Fruit fly (Drosophila melanogaster) whole organism, embryonic: ENCODE data around the gene ImpL1.

Experiments used
- ATbp ChIP-seq: fragments of 200-800 bp; sonication (Bioruptor generic); optimal IDR thresholded peaks from 2 replicates; lab custom pipeline; 2017; ENCODE audit warnings: missing biosample characterization, mild to moderate bottlenecking, missing genetic modification characterization, missing genetic modification reagents
- Atf6 ChIP-seq: fragments of 200-800 bp; sonication (Bioruptor generic); IDR thresholded peaks from 2 replicates; pipeline ENCODE4 v1.3.6; 2022; ENCODE audit warnings: missing biosample characterization, missing genetic modification characterization
- CG10979 ChIP-seq: fragments of 200-800 bp; sonication (Bioruptor generic); optimal IDR thresholded peaks from 2 replicates; lab custom pipeline; 2018; ENCODE audit warnings: missing biosample characterization, mild to moderate bottlenecking, missing genetic modification characterization, moderate library complexity
- CG11085 ChIP-seq: fragments of 200-800 bp; sonication (Bioruptor generic); IDR thresholded peaks from 2 replicates; pipeline ENCODE4 v1.3.6; 2022; ENCODE audit warnings: missing biosample characterization, missing genetic modification characterization
- CG12155 ChIP-seq: fragments of 200-800 bp; sonication (Bioruptor generic); optimal IDR thresholded peaks from 3 replicates; lab custom pipeline; 2016; ENCODE audit warnings: missing biosample characterization, missing genetic modification characterization
- CG14050 ChIP-seq: fragments of 200-800 bp; sonication (Bioruptor generic); IDR thresholded peaks from 3 replicates; pipeline ENCODE4 v1.3.6; 2022; ENCODE audit warnings: missing biosample characterization, missing genetic modification characterization
- CG16813 ChIP-seq: fragments of 200-800 bp; sonication (Bioruptor generic); IDR thresholded peaks from 3 replicates; pipeline ENCODE4 v1.3.6; 2022; ENCODE audit warnings: missing biosample characterization, missing genetic modification characterization; ENCODE audit not compliant: partially characterized antibody
- CG17829 ChIP-seq: fragments of 200-800 bp; optimal IDR thresholded peaks from 2 replicates; lab custom pipeline; 2019; ENCODE audit warnings: missing biosample characterization, mild to moderate bottlenecking, missing genetic modification characterization, moderate library complexity
- CG2116 ChIP-seq: fragments of 200-800 bp; sonication (Bioruptor generic); optimal IDR thresholded peaks from 3 replicates; lab custom pipeline; 2018; ENCODE audit warnings: missing biosample characterization, mild to moderate bottlenecking, missing genetic modification characterization
- CG2120 ChIP-seq: fragments of 200-800 bp; sonication (Bioruptor generic); optimal IDR thresholded peaks from 3 replicates; lab custom pipeline; 2016; ENCODE audit warnings: missing biosample characterization, missing genetic modification characterization
- CG2712 ChIP-seq: fragments of 200-800 bp; optimal IDR thresholded peaks from 3 replicates; lab custom pipeline; 2019; ENCODE audit warnings: missing biosample characterization, mild to moderate bottlenecking, missing genetic modification characterization, moderate library complexity
- CG2889 ChIP-seq: fragments of 200-800 bp; sonication (Bioruptor generic); IDR thresholded peaks from 3 replicates; pipeline ENCODE4 v1.3.6; 2022; ENCODE audit warnings: missing biosample characterization, missing genetic modification characterization
- CG31441 ChIP-seq: fragments of 200-800 bp; sonication (Bioruptor generic); IDR thresholded peaks from 2 replicates; pipeline ENCODE4 v1.3.6; 2022; ENCODE audit warnings: missing biosample characterization, missing genetic modification characterization
- CG4854 ChIP-seq: fragments of 200-800 bp; sonication (Bioruptor generic); optimal IDR thresholded peaks from 2 replicates; lab custom pipeline; 2016; ENCODE audit warnings: missing biosample characterization, missing genetic modification characterization, inconsistent platforms
- CG9215 ChIP-seq: fragments of 200-800 bp; sonication (Bioruptor generic); IDR thresholded peaks from 2 replicates; pipeline ENCODE4 v1.3.6; 2022; ENCODE audit warnings: missing biosample characterization, missing genetic modification characterization
- CHES-1-like ChIP-seq: fragments of 200-800 bp; sonication (Bioruptor generic); optimal IDR thresholded peaks from 2 replicates; lab custom pipeline; 2016; ENCODE audit warnings: missing biosample characterization, missing genetic modification characterization
- CoRest ChIP-seq: fragments of 200-800 bp; sonication (Bioruptor generic); optimal IDR thresholded peaks from 3 replicates; lab custom pipeline; 2018; ENCODE audit warnings: missing biosample characterization, mild to moderate bottlenecking, missing genetic modification characterization, moderate library complexity
- Dbx ChIP-seq: fragments of 200-800 bp; sonication (Bioruptor generic); IDR thresholded peaks from 3 replicates; pipeline ENCODE4 v1.3.6; 2022; ENCODE audit warnings: missing biosample characterization, missing genetic modification characterization
- Dip2 ChIP-seq: fragments of 200-800 bp; sonication (Bioruptor generic); IDR thresholded peaks from 2 replicates; pipeline ENCODE4 v1.3.6; 2022; ENCODE audit warnings: missing biosample characterization, missing genetic modification characterization
- Dref ChIP-seq: fragments of 200-800 bp; sonication (Bioruptor generic); IDR thresholded peaks from 2 replicates; pipeline ENCODE4 v1.3.6; 2022; ENCODE audit warnings: missing biosample characterization, missing genetic modification characterization
- Drgx ChIP-seq: fragments of 200-800 bp; sonication (Bioruptor generic); IDR thresholded peaks from 2 replicates; pipeline ENCODE4 v1.3.6; 2022; ENCODE audit warnings: missing biosample characterization, missing genetic modification characterization
- Ets97D ChIP-seq: fragments of 200-800 bp; sonication (Bioruptor generic); optimal IDR thresholded peaks from 3 replicates; lab custom pipeline; 2016; ENCODE audit warnings: missing biosample characterization, missing genetic modification characterization
- Fer3 ChIP-seq: fragments of 200-800 bp; sonication (Bioruptor generic); optimal IDR thresholded peaks from 2 replicates; lab custom pipeline; 2018; ENCODE audit warnings: missing biosample characterization, mild to moderate bottlenecking, missing genetic modification characterization, moderate library complexity
- HLH54F ChIP-seq: fragments of 200-800 bp; sonication (Bioruptor generic); optimal IDR thresholded peaks from 3 replicates; lab custom pipeline; 2016; ENCODE audit warnings: missing biosample characterization, missing genetic modification characterization
- Hr39 ChIP-seq: fragments of >200 bp; optimal IDR thresholded peaks from 2 replicates; lab custom pipeline; 2017
- Meics ChIP-seq: fragments of 200-800 bp; sonication (Bioruptor generic); optimal IDR thresholded peaks from 2 replicates; lab custom pipeline; 2017; ENCODE audit warnings: missing biosample characterization, mild to moderate bottlenecking, missing genetic modification characterization
- Nf-YB ChIP-seq: fragments of 200-800 bp; sonication (Bioruptor generic); optimal IDR thresholded peaks from 3 replicates; lab custom pipeline; 2019; ENCODE audit warnings: missing biosample characterization, mild to moderate bottlenecking, missing genetic modification characterization, moderate library complexity
- Scr ChIP-seq: fragments of 200-800 bp; sonication (Bioruptor generic); IDR thresholded peaks from 2 replicates; pipeline ENCODE4 v1.3.6; 2022; ENCODE audit warnings: missing biosample characterization, missing genetic modification characterization; ENCODE audit not compliant: partially characterized antibody
- Sry-δ ChIP-seq: fragments of 200-800 bp; sonication (Bioruptor generic); optimal IDR thresholded peaks from 2 replicates; lab custom pipeline; 2016; ENCODE audit warnings: missing biosample characterization, missing genetic modification characterization
- YL-1 ChIP-seq: fragments of 200-800 bp; sonication (Bioruptor generic); optimal IDR thresholded peaks from 3 replicates; lab custom pipeline; 2017; ENCODE audit warnings: missing biosample characterization, mild to moderate bottlenecking, missing genetic modification characterization
- ac ChIP-seq: fragments of 200-800 bp; sonication (Bioruptor generic); optimal IDR thresholded peaks from 3 replicates; lab custom pipeline; 2017; ENCODE audit warnings: missing biosample characterization, mild to moderate bottlenecking, missing genetic modification characterization
- ash1 ChIP-seq: fragments of 200-800 bp; sonication (Bioruptor generic); optimal IDR thresholded peaks from 2 replicates; lab custom pipeline; 2018; ENCODE audit warnings: missing biosample characterization, mild to moderate bottlenecking, missing genetic modification characterization
- bigmax ChIP-seq: fragments of 200-800 bp; sonication (Bioruptor generic); optimal IDR thresholded peaks from 2 replicates; lab custom pipeline; 2018; ENCODE audit warnings: missing biosample characterization, mild to moderate bottlenecking, missing genetic modification characterization
- cwo ChIP-seq: fragments of 200-800 bp; sonication (Bioruptor generic); optimal IDR thresholded peaks from 3 replicates; lab custom pipeline; 2017; ENCODE audit warnings: missing biosample characterization, missing genetic modification characterization, mild to moderate bottlenecking, moderate library complexity, missing genetic modification reagents
- dpn ChIP-seq, 2 experiments: fragments of 200-800 bp; sonication (Bioruptor generic); optimal IDR thresholded peaks; 3 replicates each; lab custom pipeline; 2016; ENCODE audit warnings: missing biosample characterization in 2 of 2, missing genetic modification characterization in 2 of 2
- eve ChIP-seq, 2 experiments: fragments of >200 bp; optimal IDR thresholded peaks; 2 replicates each; lab custom pipeline; 2017; ENCODE audit warnings: missing biosample characterization in 2 of 2, missing genetic modification characterization in 2 of 2
- fd3F ChIP-seq: fragments of 200-800 bp; sonication (Bioruptor generic); optimal IDR thresholded peaks from 2 replicates; lab custom pipeline; 2018; ENCODE audit warnings: missing biosample characterization, mild to moderate bottlenecking, missing genetic modification characterization, moderate library complexity
- gfzf ChIP-seq: fragments of 200-800 bp; sonication (Bioruptor generic); optimal IDR thresholded peaks from 2 replicates; lab custom pipeline; 2016; ENCODE audit warnings: missing biosample characterization, mild to moderate bottlenecking, missing genetic modification characterization, moderate library complexity
- gro ChIP-seq: fragments of 200-800 bp; sonication (Bioruptor generic); optimal IDR thresholded peaks from 2 replicates; lab custom pipeline; 2016; ENCODE audit warnings: missing biosample characterization, missing genetic modification characterization
- inv ChIP-seq: fragments of 200-800 bp; sonication (Bioruptor generic); IDR thresholded peaks from 2 replicates; pipeline ENCODE4 v1.3.6; 2022; ENCODE audit warnings: missing biosample characterization, missing genetic modification characterization; ENCODE audit not compliant: partially characterized antibody
- kni ChIP-seq: fragments of 200-800 bp; sonication (Bioruptor generic); optimal IDR thresholded peaks from 3 replicates; lab custom pipeline; 2017; ENCODE audit warnings: mild to moderate bottlenecking, missing biosample characterization, missing genetic modification reagents, missing genetic modification characterization
- knrl ChIP-seq: fragments of 200-800 bp; sonication (Bioruptor generic); IDR thresholded peaks from 3 replicates; pipeline ENCODE4 v1.3.6; 2022; ENCODE audit warnings: missing biosample characterization, missing genetic modification characterization; ENCODE audit not compliant: partially characterized antibody
- nau ChIP-seq: fragments of 200-800 bp; sonication (Bioruptor generic); optimal IDR thresholded peaks from 3 replicates; lab custom pipeline; 2017; ENCODE audit warnings: missing biosample characterization, mild to moderate bottlenecking, missing genetic modification characterization, missing genetic modification reagents
- pb ChIP-seq: fragments of 200-800 bp; sonication (Bioruptor generic); optimal IDR thresholded peaks from 3 replicates; lab custom pipeline; 2016; ENCODE audit warnings: missing biosample characterization, missing genetic modification characterization
- tna ChIP-seq: fragments of 200-800 bp; sonication (Bioruptor generic); IDR thresholded peaks from 2 replicates; pipeline ENCODE4 v1.3.6; 2022; ENCODE audit warnings: missing biosample characterization, missing genetic modification characterization; ENCODE audit not compliant: partially characterized antibody
- trem ChIP-seq: fragments of 200-800 bp; optimal IDR thresholded peaks from 3 replicates; lab custom pipeline; 2019; ENCODE audit warnings: missing biosample characterization, mild to moderate bottlenecking, missing genetic modification characterization, moderate library complexity
- unc-4 ChIP-seq: fragments of 200-800 bp; sonication (Bioruptor generic); IDR thresholded peaks from 2 replicates; pipeline ENCODE4 v1.3.6; 2022; ENCODE audit warnings: missing biosample characterization, missing genetic modification characterization; ENCODE audit not compliant: partially characterized antibody
- wdn ChIP-seq: fragments of 200-800 bp; sonication (Bioruptor generic); IDR thresholded peaks from 2 replicates; pipeline ENCODE4 v1.3.6; 2022; ENCODE audit warnings: missing biosample characterization, missing genetic modification characterization
- wor ChIP-seq: fragments of 200-800 bp; sonication (Bioruptor generic); IDR thresholded peaks from 2 replicates; pipeline ENCODE4 v1.3.6; 2022; ENCODE audit warnings: missing biosample characterization, missing genetic modification characterization

Gene ImpL1

dm6 chr3L:13410999-13411398, 28.4 kb downstream of the ImpL1 start (continued):
- TF ChIP-seq gro (GFP tag; lab: Kevin White, UChicago): no peak
- TF ChIP-seq eve (GFP tag; optimal IDR thresholded peaks at IDR 0.05; lab: Kevin White, UChicago): no peak
- TF ChIP-seq CHES-1-like: no peak
- TF ChIP-seq knrl: no peak; the same call in 2 of the 3 replicates
- TF ChIP-seq fd3F (GFP tag; lab: Kevin White, UChicago): peak; percentile 33
- no peak for TF ChIP-seq nau (GFP tag; lab: Kevin White, UChicago)
- TF ChIP-seq gfzf (GFP tag; lab: Kevin White, UChicago): peak; percentile 7
- no peak for TF ChIP-seq Nf-YB (GFP tag; lab: Kevin White, UChicago)
- TF ChIP-seq pb: no peak
- TF ChIP-seq Meics (GFP tag; lab: Kevin White, UChicago): no peak
- TF ChIP-seq bigmax (GFP tag; lab: Kevin White, UChicago): no peak
- TF ChIP-seq CG10979 (tag; lab: Kevin White, UChicago): peak; percentile 100
- TF ChIP-seq Drgx (GFP tag; lab: Robert Waterston, UW): no peak
- no peak for TF ChIP-seq CG2889 (GFP tag; lab: Robert Waterston, UW)
- no peak for TF ChIP-seq CG16813 (GFP tag; lab: Robert Waterston, UW)
- TF ChIP-seq ATbp (GFP tag; lab: Kevin White, UChicago): no peak
- no peak for TF ChIP-seq kni (GFP tag; lab: Kevin White, UChicago)
- TF ChIP-seq Atf6 (GFP tag; lab: Robert Waterston, UW): no peak
- no peak for TF ChIP-seq ac
- no peak for TF ChIP-seq inv (GFP tag; lab: Robert Waterston, UW)
- TF ChIP-seq HLH54F (GFP tag; lab: Kevin White, UChicago): no peak
- no peak for TF ChIP-seq CG14050 (GFP tag; lab: Robert Waterston, UW)
- TF ChIP-seq Hr39 (lab: Kevin White, UChicago): no peak
- peak; percentile 39 for TF ChIP-seq CG2120 (GFP tag; lab: Kevin White, UChicago)
- peak; percentile 18 for TF ChIP-seq CG2116 (GFP tag; lab: Kevin White, UChicago)
- peak; percentile 24 to 63 for TF ChIP-seq dpn (GFP tag; optimal IDR thresholded peaks at IDR 0.05; lab: Kevin White, UChicago)
- TF ChIP-seq Fer3 (tag; lab: Kevin White, UChicago): no peak

dm6 chr3L:13412200-13412885, 29.8 kb downstream of the ImpL1 start, which contains the start of the genes CG10222 and flr:
CG10222 (minus strand) TSS chr3L:13412453.
flr (plus strand) TSS chr3L:13412843.
- no peak for TF ChIP-seq CG12155
- TF ChIP-seq CG10979 (tag; lab: Kevin White, UChicago): no peak
- peak; percentile 71 for TF ChIP-seq unc-4
- peak; percentile 41 for TF ChIP-seq trem
- TF ChIP-seq CG2712 (tag; lab: Kevin White, UChicago): peak; percentile 13
- TF ChIP-seq CG4854: no peak
- TF ChIP-seq inv (GFP tag; lab: Robert Waterston, UW): peak; percentile 64
- TF ChIP-seq Scr (GFP tag; lab: Robert Waterston, UW): peak; percentile 87
- TF ChIP-seq cwo (GFP tag; lab: Kevin White, UChicago): no peak
- no peak for TF ChIP-seq Dip2 (GFP tag; lab: Robert Waterston, UW)
- peak; percentile 86 for TF ChIP-seq Sry-δ (GFP tag; lab: Kevin White, UChicago)
- TF ChIP-seq wdn (GFP tag; lab: Robert Waterston, UW): no peak
- peak; percentile 1 for TF ChIP-seq YL-1 (GFP tag; lab: Kevin White, UChicago)
- TF ChIP-seq CG31441: peak; percentile 45; the same call in 1 of the 2 replicates
- TF ChIP-seq Dref (GFP tag; lab: Robert Waterston, UW): peak; percentile 76
- peak; percentile 40 for TF ChIP-seq CG17829 (tag; lab: Kevin White, UChicago)
- TF ChIP-seq wor (GFP tag; lab: Robert Waterston, UW): no peak
- peak; percentile 42; the same call in 1 of the 3 replicates for TF ChIP-seq Dbx
- TF ChIP-seq Ets97D (GFP tag; lab: Kevin White, UChicago): peak; percentile 13
- TF ChIP-seq ash1 (GFP tag; lab: Kevin White, UChicago): no peak
- TF ChIP-seq CG11085 (GFP tag; lab: Robert Waterston, UW): no peak
- peak; percentile 79 for TF ChIP-seq knrl
- TF ChIP-seq CG9215 (GFP tag; lab: Robert Waterston, UW): 0 out of 2 replicates have a peak, but pooled peaks have one; percentile 8
- TF ChIP-seq tna: peak; percentile 22; the same call in 1 of the 2 replicates
- peak; percentile 46 for TF ChIP-seq CoRest (tag; lab: Kevin White, UChicago)
